Worm (Caenorhabditis elegans): ENCODE data around the gene Y7A9A.1.

ce11 chrIV:16176808-16177207 lies 20.0 kb upstream of the Y7A9A.1 start:
- TF ChIP-seq snpc-4 (tag; optimal IDR thresholded peaks at IDR 0.05) (no peak), fos-1 (tag; optimal IDR thresholded peaks at IDR 0.05) (no peak), nhr-237 (tag; optimal IDR thresholded peaks at IDR 0.05) (no peak), nhr-21 (tag; optimal IDR thresholded peaks at IDR 0.05) (no peak), ztf-11 (tag; optimal IDR thresholded peaks at IDR 0.05) (no peak), nhr-6 (tag; optimal IDR thresholded peaks at IDR 0.05) (no peak), skn-1 (tag; optimal IDR thresholded peaks at IDR 0.05) (no peak), lsy-2 (tag; optimal IDR thresholded peaks at IDR 0.05) (no peak), lin-39 (tag; optimal IDR thresholded peaks at IDR 0.05) (no peak), nhr-11 (tag; optimal IDR thresholded peaks at IDR 0.05) (no peak)

Data from whole organism, L2 larva.